Worm (Caenorhabditis elegans): ENCODE measurements around the gene T21E8.6.

Gene T21E8.6

ce11 chrX:10928948-10929563 lies 47.0 kb downstream of the T21E8.6 start, which contains the start of gene dgn-1:
Gene dgn-1, minus strand, starts transcription at chrX:10928998.
- no peak for TF ChIP-seq C16A3.4 (tag; optimal IDR thresholded peaks at IDR 0.05)
- TF ChIP-seq elt-2 (tag; optimal IDR thresholded peaks at IDR 0.05) = peak; percentile 58
- no peak for TF ChIP-seq C34B4.2 (tag; optimal IDR thresholded peaks at IDR 0.05)
- peak; percentile 66 for TF ChIP-seq blmp-1 (tag; optimal IDR thresholded peaks at IDR 0.05)
- peak; percentile 37 for TF ChIP-seq pqm-1 (tag; optimal IDR thresholded peaks at IDR 0.05)
- TF ChIP-seq efl-3 (GFP tag; optimal IDR thresholded peaks at IDR 0.05) = no peak
- TF ChIP-seq nhr-11 (tag; optimal IDR thresholded peaks at IDR 0.05) = no peak
- no peak for TF ChIP-seq ceh-63 (GFP tag; optimal IDR thresholded peaks at IDR 0.05)
- no peak for TF ChIP-seq ceh-82 (tag; optimal IDR thresholded peaks at IDR 0.05)
- peak; percentile 1 for TF ChIP-seq nhr-20 (tag; optimal IDR thresholded peaks at IDR 0.05)
- TF ChIP-seq ces-1 (GFP tag; optimal IDR thresholded peaks at IDR 0.05) = no peak
- peak; percentile 46 for TF ChIP-seq lin-14 (GFP tag; optimal IDR thresholded peaks at IDR 0.05)
- no peak for TF ChIP-seq hlh-4 (tag; optimal IDR thresholded peaks at IDR 0.05)
- TF ChIP-seq nhr-77 (tag; optimal IDR thresholded peaks at IDR 0.05) = no peak
- no peak for TF ChIP-seq tbx-2 (tag; optimal IDR thresholded peaks at IDR 0.05)
- peak in 1 of 2 experiments; percentile 12 for TF ChIP-seq lin-35 (GFP tag; optimal IDR thresholded peaks at IDR 0.05)
- no peak for TF ChIP-seq mef-2 (tag; optimal IDR thresholded peaks at IDR 0.05)

ce11 chrX:10932087-10932486 lies 50.0 kb downstream of the T21E8.6 start:
- TF ChIP-seq mep-1 (tag; optimal IDR thresholded peaks at IDR 0.05) (no peak), nhr-237 (tag; optimal IDR thresholded peaks at IDR 0.05) (no peak), hlh-4 (tag; optimal IDR thresholded peaks at IDR 0.05) (no peak), tbx-2 (tag; optimal IDR thresholded peaks at IDR 0.05) (no peak), lin-14 (GFP tag; optimal IDR thresholded peaks at IDR 0.05) (peak; percentile 1)
